Worm (Caenorhabditis elegans) whole organism, L4 larva: ENCODE results near the gene Y38A10A.7.

ENCODE experiments used
- F37D6.2 ChIP-seq: sonication (generic microtip); optimal IDR thresholded peaks from 2 replicates; lab custom pipeline; 2016; ENCODE audit warnings: mild to moderate bottlenecking, missing genetic modification characterization, missing compliant biosample characterization
- F49E8.2 ChIP-seq: sonication (generic microtip); optimal IDR thresholded peaks from 2 replicates; lab custom pipeline; 2016; ENCODE audit warnings: missing compliant biosample characterization, mild to moderate bottlenecking, missing genetic modification characterization, borderline replicate concordance
- Y5F2A.4 ChIP-seq: fragments of 200-800 bp; sonication (Bioruptor generic); optimal IDR thresholded peaks from 2 replicates; lab custom pipeline; 2018; ENCODE audit warnings: mild to moderate bottlenecking, missing genetic modification characterization, missing compliant biosample characterization
- Y75B8A.6 ChIP-seq: fragments of 200-800 bp; sonication (Bioruptor generic); IDR thresholded peaks from 2 replicates; pipeline ENCODE4 v1.3.6; 2022; ENCODE audit warnings: missing genetic modification reagents, missing genetic modification characterization, missing compliant biosample characterization
- ama-1 ChIP-seq: fragments of 150-350 bp; optimal IDR thresholded peaks from 2 replicates; lab custom pipeline; 2014; ENCODE audit warnings: inconsistent platforms, mixed read lengths
- arid-1 ChIP-seq: fragments of 200-800 bp; sonication (Bioruptor generic); conservative IDR thresholded peaks from 2 replicates; pipeline ENCODE4 v1.3.6; 2022; ENCODE audit warnings: missing genetic modification reagents, missing genetic modification characterization, missing compliant biosample characterization
- attf-4 ChIP-seq: sonication (generic microtip); optimal IDR thresholded peaks from 3 replicates; lab custom pipeline; 2017; ENCODE audit warnings: missing biosample characterization, missing genetic modification characterization
- ceh-62 ChIP-seq: sonication (generic microtip); optimal IDR thresholded peaks from 2 replicates; lab custom pipeline; 2017; ENCODE audit warnings: missing biosample characterization, missing genetic modification characterization
- ctbp-1 ChIP-seq: fragments of 200-800 bp; sonication (Bioruptor generic); IDR thresholded peaks from 2 replicates; pipeline ENCODE4 v1.3.6; 2022; ENCODE audit warnings: missing genetic modification reagents, missing genetic modification characterization, missing compliant biosample characterization
- daf-12 ChIP-seq: fragments of 150-350 bp; optimal IDR thresholded peaks from 2 replicates; lab custom pipeline; 2014; ENCODE audit warnings: missing biosample characterization, missing genetic modification reagents, missing genetic modification characterization
- daf-16 ChIP-seq, 3 experiments: sonication (generic microtip); optimal IDR thresholded peaks; 2 replicates each; lab custom pipeline; 2016 to 2017; ENCODE audit warnings: missing genetic modification characterization in 3 of 3, missing genetic modification reagents in 3 of 3, mild to moderate bottlenecking in 2 of 3, missing compliant biosample characterization in 2 of 3, missing biosample characterization in 1 of 3, moderate library complexity in 1 of 3
- daf-19 ChIP-seq: fragments of 200-800 bp; sonication (Bioruptor generic); conservative IDR thresholded peaks from 2 replicates; pipeline ENCODE4 v1.3.6; 2022; ENCODE audit warnings: missing genetic modification characterization, missing compliant biosample characterization
- dpl-1 ChIP-seq: fragments of 150-350 bp; optimal IDR thresholded peaks from 2 replicates; lab custom pipeline; 2014; ENCODE audit warnings: missing biosample characterization, missing genetic modification reagents, missing genetic modification characterization
- egl-27 ChIP-seq: sonication (generic microtip); optimal IDR thresholded peaks from 3 replicates; lab custom pipeline; 2017; ENCODE audit warnings: missing biosample characterization, missing genetic modification reagents, missing genetic modification characterization
- gei-8 ChIP-seq: fragments of 200-800 bp; sonication (Bioruptor generic); optimal IDR thresholded peaks from 2 replicates; lab custom pipeline; 2018; ENCODE audit warnings: mild to moderate bottlenecking, missing genetic modification characterization, missing compliant biosample characterization
- hif-1 ChIP-seq, 2 experiments: sonication (generic microtip); optimal IDR thresholded peaks; 2 replicates each; lab custom pipeline; 2016 to 2017; ENCODE audit warnings: missing compliant biosample characterization in 2 of 2, missing genetic modification characterization in 2 of 2, missing genetic modification reagents in 2 of 2, missing genotype in 2 of 2, mild to moderate bottlenecking in 1 of 2
- hlh-30 ChIP-seq: sonication (generic microtip); optimal IDR thresholded peaks from 2 replicates; lab custom pipeline; 2017; ENCODE audit warnings: antibody characterized with exemption, mild to moderate bottlenecking, missing genetic modification characterization, missing compliant biosample characterization; ENCODE audit not compliant: insufficient read depth
- hmg-1.1 ChIP-seq: fragments of 200-800 bp; sonication (Bioruptor generic); IDR thresholded peaks from 2 replicates; pipeline ENCODE4 v1.3.6; 2022; ENCODE audit warnings: missing genetic modification reagents, missing genetic modification characterization, missing compliant biosample characterization
- lim-7 ChIP-seq: fragments of 200-800 bp; sonication (Bioruptor generic); IDR thresholded peaks from 2 replicates; pipeline ENCODE4 v1.3.6; 2022; ENCODE audit warnings: missing genetic modification characterization, missing compliant biosample characterization
- lin-1 ChIP-seq: fragments of 200-800 bp; sonication (Bioruptor generic); IDR thresholded peaks from 2 replicates; pipeline ENCODE4 v1.3.6; 2022; ENCODE audit warnings: missing genetic modification reagents, missing genetic modification characterization, missing compliant biosample characterization
- lin-15B ChIP-seq: fragments of 150-350 bp; sonication (generic microtip); optimal IDR thresholded peaks from 3 replicates; lab custom pipeline; 2014; ENCODE audit warnings: missing biosample characterization, missing genetic modification characterization
- lin-29 ChIP-seq: fragments of 200-800 bp; sonication (Bioruptor generic); IDR thresholded peaks from 2 replicates; pipeline ENCODE4 v1.3.6; 2022; ENCODE audit warnings: missing genetic modification reagents, missing genetic modification characterization, missing compliant biosample characterization
- lir-3 ChIP-seq: sonication (generic microtip); optimal IDR thresholded peaks from 2 replicates; lab custom pipeline; 2016; ENCODE audit warnings: mild to moderate bottlenecking, missing genetic modification characterization, missing compliant biosample characterization
- mdl-1 ChIP-seq, 2 experiments: fragments of 150-350 bp in 1 of 2; sonication (generic microtip) in 1 of 2; optimal IDR thresholded peaks; 2 replicates each; lab custom pipeline; 2014 to 2017; ENCODE audit warnings: missing biosample characterization in 2 of 2, missing genetic modification characterization in 2 of 2
- mdt-29 ChIP-seq: fragments of 200-800 bp; sonication (Bioruptor generic); IDR thresholded peaks from 2 replicates; pipeline ENCODE4 v1.3.6; 2022; ENCODE audit warnings: missing genetic modification reagents, missing genetic modification characterization, missing compliant biosample characterization
- mep-1 ChIP-seq: fragments of 150-350 bp; sonication (generic microtip); optimal IDR thresholded peaks from 3 replicates; lab custom pipeline; 2014; ENCODE audit warnings: missing biosample characterization, missing genetic modification characterization
- nhr-10 ChIP-seq: fragments of 150-350 bp; optimal IDR thresholded peaks from 2 replicates; lab custom pipeline; 2014; ENCODE audit warnings: missing biosample characterization, missing genetic modification characterization
- nhr-11 ChIP-seq: fragments of 150-350 bp; optimal IDR thresholded peaks from 2 replicates; lab custom pipeline; 2014; ENCODE audit warnings: missing biosample characterization, missing genetic modification characterization
- nhr-111 ChIP-seq: fragments of 200-800 bp; sonication (Bioruptor generic); optimal IDR thresholded peaks from 2 replicates; lab custom pipeline; 2018; ENCODE audit warnings: mild to moderate bottlenecking, missing genetic modification characterization, missing compliant biosample characterization
- nhr-25 ChIP-seq: sonication (generic microtip); optimal IDR thresholded peaks from 2 replicates; lab custom pipeline; 2017; ENCODE audit warnings: missing genetic modification characterization, mild to moderate bottlenecking, missing compliant biosample characterization, antibody characterized with exemption, moderate library complexity, borderline replicate concordance; ENCODE audit not compliant: insufficient read depth
- nhr-28 ChIP-seq: fragments of 150-350 bp; optimal IDR thresholded peaks from 2 replicates; lab custom pipeline; 2014; ENCODE audit warnings: missing biosample characterization, missing genetic modification characterization
- nhr-41 ChIP-seq: fragments of 200-800 bp; sonication (Bioruptor generic); IDR thresholded peaks from 2 replicates; pipeline ENCODE4 v1.3.6; 2022; ENCODE audit warnings: missing genetic modification reagents, missing genetic modification characterization, missing compliant biosample characterization
- nhr-48 ChIP-seq: sonication (generic microtip); optimal IDR thresholded peaks from 2 replicates; lab custom pipeline; 2016; ENCODE audit warnings: mild to moderate bottlenecking, missing genetic modification characterization, missing compliant biosample characterization
- nhr-6 ChIP-seq: fragments of 150-350 bp; optimal IDR thresholded peaks from 2 replicates; lab custom pipeline; 2014; ENCODE audit warnings: missing biosample characterization, missing genetic modification characterization
- nhr-76 ChIP-seq: fragments of 150-350 bp; optimal IDR thresholded peaks from 2 replicates; lab custom pipeline; 2014; ENCODE audit warnings: missing biosample characterization, missing genetic modification characterization
- nhr-77 ChIP-seq: fragments of 150-350 bp; optimal IDR thresholded peaks from 2 replicates; lab custom pipeline; 2014; ENCODE audit warnings: missing biosample characterization, missing genetic modification characterization
- pha-4 ChIP-seq, 2 experiments: fragments of 150-350 bp in 1 of 2; fragments of 200-800 bp in 1 of 2; sonication (Bioruptor generic) in 1 of 2; IDR thresholded peaks in 1 of 2; optimal IDR thresholded peaks in 1 of 2; 2 replicates each; pipeline versions ENCODE4 v1.3.6 to Lab custom; 2014 to 2022; ENCODE audit warnings: missing genetic modification characterization in 2 of 2, missing genetic modification reagents in 2 of 2, missing biosample characterization in 1 of 2, missing compliant biosample characterization in 1 of 2
- saeg-2 ChIP-seq: fragments of 200-800 bp; sonication (Bioruptor generic); IDR thresholded peaks from 2 replicates; pipeline ENCODE4 v1.3.6; 2022; ENCODE audit warnings: missing genetic modification reagents, missing genetic modification characterization, missing compliant biosample characterization
- snpc-4 ChIP-seq: fragments of 150-350 bp; optimal IDR thresholded peaks from 2 replicates; lab custom pipeline; 2014; ENCODE audit warnings: missing biosample characterization, missing genetic modification characterization
- spr-1 ChIP-seq: sonication (generic microtip); optimal IDR thresholded peaks from 2 replicates; lab custom pipeline; 2016; ENCODE audit warnings: mild to moderate bottlenecking, missing genetic modification characterization, missing compliant biosample characterization
- tra-1 ChIP-seq: fragments of 200-800 bp; sonication (Bioruptor generic); IDR thresholded peaks from 2 replicates; pipeline ENCODE4 v1.3.6; 2022; ENCODE audit warnings: missing genetic modification reagents, missing genetic modification characterization, missing compliant biosample characterization
- unc-130 ChIP-seq: sonication (generic microtip); optimal IDR thresholded peaks from 2 replicates; lab custom pipeline; 2016; ENCODE audit warnings: missing genetic modification reagents, missing genetic modification characterization, missing compliant biosample characterization
- unc-39 ChIP-seq: sonication (generic microtip); optimal IDR thresholded peaks from 2 replicates; lab custom pipeline; 2017; ENCODE audit warnings: missing biosample characterization, missing genetic modification characterization
- unc-62 ChIP-seq, 3 experiments: fragments of 150-350 bp in 1 of 3; sonication (generic microtip); optimal IDR thresholded peaks in 2 of 3; peaks in 1 of 3; 1 replicate in 1 of 3; 2 replicates in 2 of 3; lab custom pipeline; 2014 to 2017; ENCODE audit warnings: missing biosample characterization in 3 of 3, missing genetic modification characterization in 3 of 3, missing genetic modification reagents in 3 of 3, missing genotype in 1 of 3
- zag-1 ChIP-seq: fragments of 150-350 bp; optimal IDR thresholded peaks from 2 replicates; lab custom pipeline; 2014; ENCODE audit warnings: missing biosample characterization, missing genetic modification characterization
- zfp-2 ChIP-seq: sonication (generic microtip); optimal IDR thresholded peaks from 2 replicates; lab custom pipeline; 2016; ENCODE audit warnings: mild to moderate bottlenecking, missing genetic modification characterization, missing compliant biosample characterization
- zip-11 ChIP-seq: fragments of 200-800 bp; sonication (Bioruptor generic); IDR thresholded peaks from 2 replicates; pipeline ENCODE4 v1.3.6; 2022; ENCODE audit warnings: missing genetic modification characterization, missing compliant biosample characterization
- zip-2 ChIP-seq: fragments of 150-350 bp; optimal IDR thresholded peaks from 2 replicates; lab custom pipeline; 2014; ENCODE audit warnings: missing biosample characterization, missing genetic modification characterization
- ztf-11 ChIP-seq: fragments of 150-350 bp; optimal IDR thresholded peaks from 2 replicates; lab custom pipeline; 2014; ENCODE audit warnings: missing biosample characterization, missing genetic modification characterization

Y38A10A.7 gene

ce11 chrV:6100492-6101004 is 4.6 kb downstream of the Y38A10A.7 start, which contains the start of gene crt-1 (continued):
- TF ChIP-seq nhr-11 (tag; lab: Kevin White, UChicago) = peak; percentile 88
- no peak for TF ChIP-seq F49E8.2 (tag; lab: Kevin White, UChicago)
- TF ChIP-seq nhr-48 (tag; lab: Kevin White, UChicago) = peak; percentile 86
- TF ChIP-seq Y75B8A.6 = no peak
- TF ChIP-seq daf-12 = no peak
- peak; percentile 32 for TF ChIP-seq zfp-2 (tag; lab: Kevin White, UChicago)
- peak; percentile 52 to 63 for TF ChIP-seq daf-16 (GFP tag; optimal IDR thresholded peaks at IDR 0.05; lab: Kevin White, UChicago)
- peak; percentile 35 for TF ChIP-seq daf-16 (tag; optimal IDR thresholded peaks at IDR 0.05; lab: Kevin White, UChicago)
- TF ChIP-seq hlh-30 (tag; lab: Kevin White, UChicago) = peak; percentile 89
- TF ChIP-seq attf-4 (tag; lab: Kevin White, UChicago) = no peak
- no peak for TF ChIP-seq nhr-10 (tag; lab: Kevin White, UChicago)
- TF ChIP-seq arid-1 (GFP tag; lab: Robert Waterston, UW) = 0 out of 2 replicates have a peak, but pooled peaks have one; percentile 74
- no peak for TF ChIP-seq zip-2 (tag; lab: Kevin White, UChicago)
- TF ChIP-seq Y5F2A.4 (GFP tag; lab: Kevin White, UChicago) = no peak
- TF ChIP-seq tra-1 (GFP tag; lab: Robert Waterston, UW) = peak; percentile 68
- TF ChIP-seq lim-7 (GFP tag; lab: Robert Waterston, UW) = no peak
- no peak for TF ChIP-seq nhr-76
- TF ChIP-seq spr-1 (tag; lab: Kevin White, UChicago) = peak; percentile 78
- TF ChIP-seq hif-1 (tag; optimal IDR thresholded peaks at IDR 0.05; lab: Kevin White, UChicago) = peak in 1 of 2 experiments; percentile 81
- peak; percentile 94 for TF ChIP-seq mep-1
- peak; percentile 75 for TF ChIP-seq nhr-28
- TF ChIP-seq ama-1 (lab: Kevin White, UChicago) = no peak
- TF ChIP-seq hmg-1.1 (GFP tag; lab: Robert Waterston, UW) = peak; percentile 93
- peak; percentile 81 for TF ChIP-seq nhr-25
- TF ChIP-seq daf-19 (GFP tag; lab: Robert Waterston, UW) = no peak
- TF ChIP-seq snpc-4 (tag; lab: Kevin White, UChicago) = no peak
- TF ChIP-seq unc-39 (tag; lab: Kevin White, UChicago) = no peak
- TF ChIP-seq F37D6.2 (tag; lab: Kevin White, UChicago) = peak; percentile 84
- peak; percentile 95 for TF ChIP-seq nhr-6 (tag; lab: Kevin White, UChicago)
- peak in 1 of 2 experiments; percentile 98 for TF ChIP-seq unc-62 (GFP tag; optimal IDR thresholded peaks at IDR 0.05 in 1 of 2; lab: Kevin White, UChicago)
- TF ChIP-seq unc-62 (tag; optimal IDR thresholded peaks at IDR 0.05; lab: Kevin White, UChicago) = no peak
- peak; percentile 85; the same call in 1 of the 2 replicates for TF ChIP-seq lin-1 (GFP tag; lab: Robert Waterston, UW)
- peak; percentile 84 for TF ChIP-seq dpl-1 (GFP tag; lab: Kevin White, UChicago)
- TF ChIP-seq pha-4 (GFP tag; IDR thresholded peaks at IDR 0.05; lab: Robert Waterston, UW) = peak; percentile 78; the same call in 1 of the 2 replicates
- no peak for TF ChIP-seq pha-4 (tag; optimal IDR thresholded peaks at IDR 0.05; lab: Kevin White, UChicago)
- no peak for TF ChIP-seq nhr-111
- TF ChIP-seq egl-27 = no peak
- TF ChIP-seq nhr-41 (GFP tag; lab: Robert Waterston, UW) = peak; percentile 94
- TF ChIP-seq mdl-1 (tag; optimal IDR thresholded peaks at IDR 0.05; lab: Kevin White, UChicago) = peak in 1 of 2 experiments; percentile 90
- TF ChIP-seq unc-130 = no peak
- peak; percentile 60; the same call in 1 of the 2 replicates for TF ChIP-seq lin-29 (GFP tag; lab: Robert Waterston, UW)
- TF ChIP-seq ctbp-1 (GFP tag; lab: Robert Waterston, UW) = peak; percentile 86
- TF ChIP-seq mdt-29 = peak; percentile 82
- TF ChIP-seq lir-3 = peak; percentile 20
- peak; percentile 9 for TF ChIP-seq nhr-77
- TF ChIP-seq saeg-2 (GFP tag; lab: Robert Waterston, UW) = peak; percentile 70; the same call in 1 of the 2 replicates
- TF ChIP-seq ztf-11 (tag; lab: Kevin White, UChicago) = no peak
- no peak for TF ChIP-seq ceh-62
- peak; percentile 65 for TF ChIP-seq lin-15B
- TF ChIP-seq zip-11 (GFP tag; lab: Robert Waterston, UW) = no peak
- TF ChIP-seq gei-8 (GFP tag; lab: Kevin White, UChicago) = peak; percentile 69
- TF ChIP-seq zag-1 (tag; lab: Kevin White, UChicago) = no peak
